Fruit fly (Drosophila melanogaster) whole organism, pupa: ENCODE results near the gene CG13133.

Experiments used
- CG10348 ChIP-seq: fragments of 200-800 bp; sonication (Bioruptor generic); IDR thresholded peaks from 2 replicates; pipeline ENCODE4 v1.3.6; 2022; ENCODE audit warnings: missing biosample characterization, missing genetic modification characterization
- CG12605 ChIP-seq: fragments of 200-800 bp; sonication (Bioruptor generic); IDR thresholded peaks from 2 replicates; pipeline ENCODE4 v1.3.6; 2022; ENCODE audit warnings: missing biosample characterization, missing genetic modification characterization
- CG13204 ChIP-seq: fragments of 200-800 bp; sonication (Bioruptor generic); optimal IDR thresholded peaks from 2 replicates; lab custom pipeline; 2018; ENCODE audit warnings: missing biosample characterization, mild to moderate bottlenecking, missing genetic modification characterization, moderate library complexity
- CG14655 ChIP-seq: fragments of 200-800 bp; sonication (Bioruptor generic); optimal IDR thresholded peaks from 3 replicates; lab custom pipeline; 2017; ENCODE audit warnings: mild to moderate bottlenecking, missing biosample characterization, missing genetic modification reagents, missing genetic modification characterization
- CG15710 ChIP-seq: fragments of 200-800 bp; sonication (Bioruptor generic); optimal IDR thresholded peaks from 2 replicates; lab custom pipeline; 2018; ENCODE audit warnings: missing biosample characterization, mild to moderate bottlenecking, missing genetic modification characterization, moderate library complexity
- CG17806 ChIP-seq: fragments of 200-800 bp; sonication (Bioruptor generic); optimal IDR thresholded peaks from 2 replicates; lab custom pipeline; 2018; ENCODE audit warnings: missing biosample characterization, mild to moderate bottlenecking, missing genetic modification characterization, moderate library complexity
- CG32121 ChIP-seq: fragments of 200-800 bp; sonication (Bioruptor generic); IDR thresholded peaks from 2 replicates; pipeline ENCODE4 v1.3.6; 2022; ENCODE audit warnings: missing biosample characterization, missing genetic modification characterization
- CG34367 ChIP-seq: fragments of 200-800 bp; sonication (Bioruptor generic); optimal IDR thresholded peaks from 2 replicates; lab custom pipeline; 2018; ENCODE audit warnings: missing biosample characterization, mild to moderate bottlenecking, missing genetic modification characterization
- CG4496 ChIP-seq: fragments of 200-800 bp; sonication (Bioruptor generic); IDR thresholded peaks from 3 replicates; pipeline ENCODE4 v1.3.6; 2022; ENCODE audit warnings: missing biosample characterization, missing genetic modification characterization
- CG8159 ChIP-seq: fragments of 200-800 bp; sonication (Bioruptor generic); optimal IDR thresholded peaks from 3 replicates; lab custom pipeline; 2018; ENCODE audit warnings: missing biosample characterization, mild to moderate bottlenecking, missing genetic modification characterization, moderate library complexity
- CG8301 ChIP-seq: fragments of 200-800 bp; sonication (Bioruptor generic); optimal IDR thresholded peaks from 2 replicates; lab custom pipeline; 2018; ENCODE audit warnings: missing biosample characterization, mild to moderate bottlenecking, missing genetic modification characterization
- CG9948 ChIP-seq: fragments of 200-800 bp; sonication (Bioruptor generic); optimal IDR thresholded peaks from 2 replicates; lab custom pipeline; 2018; ENCODE audit warnings: missing biosample characterization, mild to moderate bottlenecking, missing genetic modification characterization, moderate library complexity
- D1 ChIP-seq: fragments of 200-800 bp; sonication (Bioruptor generic); optimal IDR thresholded peaks from 2 replicates; lab custom pipeline; 2018; ENCODE audit warnings: missing biosample characterization, mild to moderate bottlenecking, missing genetic modification characterization, moderate library complexity
- EcR ChIP-seq: fragments of 200-800 bp; sonication (Bioruptor generic); optimal IDR thresholded peaks from 3 replicates; lab custom pipeline; 2019; ENCODE audit warnings: missing biosample characterization, missing genetic modification characterization, mild to moderate bottlenecking, moderate library complexity, missing genetic modification reagents
- Ets98B ChIP-seq: fragments of 200-800 bp; sonication (Bioruptor generic); IDR thresholded peaks from 2 replicates; pipeline ENCODE4 v1.3.6; 2022; ENCODE audit warnings: missing biosample characterization, missing genetic modification characterization
- Pif1A ChIP-seq: fragments of 200-800 bp; sonication (Bioruptor generic); optimal IDR thresholded peaks from 3 replicates; lab custom pipeline; 2016; ENCODE audit warnings: missing biosample characterization, missing genetic modification characterization
- Pif1B ChIP-seq: fragments of 200-800 bp; sonication (Bioruptor generic); optimal IDR thresholded peaks from 3 replicates; lab custom pipeline; 2016; ENCODE audit warnings: missing biosample characterization, missing genetic modification characterization
- Snoo ChIP-seq: fragments of 200-800 bp; sonication (Bioruptor generic); optimal IDR thresholded peaks from 3 replicates; lab custom pipeline; 2017; ENCODE audit warnings: missing biosample characterization, mild to moderate bottlenecking, missing genetic modification characterization, inconsistent platforms
- fd96Ca ChIP-seq: fragments of 200-800 bp; sonication (Bioruptor generic); IDR thresholded peaks from 3 replicates; pipeline ENCODE4 v1.3.6; 2022; ENCODE audit warnings: missing biosample characterization, missing genetic modification characterization
- gl ChIP-seq: fragments of 200-800 bp; sonication (Bioruptor generic); optimal IDR thresholded peaks from 2 replicates; lab custom pipeline; 2018; ENCODE audit warnings: missing biosample characterization, mild to moderate bottlenecking, missing genetic modification characterization
- rn ChIP-seq: fragments of 200-800 bp; sonication (Bioruptor generic); IDR thresholded peaks from 2 replicates; pipeline ENCODE4 v1.3.6; 2022; ENCODE audit warnings: missing biosample characterization, missing genetic modification characterization

The CG13133 gene

DNA sequence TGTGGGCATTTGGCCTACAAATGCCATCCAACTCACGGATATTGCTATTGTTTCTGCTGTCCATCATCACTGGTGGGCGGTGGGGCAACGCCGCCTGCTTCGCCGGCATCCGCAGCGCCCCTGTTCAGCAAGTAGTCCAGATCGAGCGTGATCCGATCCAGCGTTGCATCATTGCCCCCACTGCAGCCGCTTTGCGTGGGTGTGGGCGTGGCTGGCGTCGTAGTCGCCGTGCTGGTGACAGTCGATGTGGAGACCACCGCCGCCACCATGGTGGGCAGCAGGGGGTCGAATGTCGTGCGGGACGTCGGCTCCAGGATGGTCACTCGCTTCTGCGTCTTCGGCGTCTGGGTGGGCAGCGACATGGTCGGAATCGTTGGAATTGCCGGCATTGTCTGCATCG, 27.4 kb downstream of the CG13133 start:
- TF ChIP-seq CG8301 (tag; lab: Kevin White, UChicago): no peak
- no peak for TF ChIP-seq EcR (GFP tag; lab: Kevin White, UChicago)
- no peak for TF ChIP-seq CG17806 (tag; lab: Kevin White, UChicago)
- TF ChIP-seq CG34367 (tag; lab: Kevin White, UChicago): no peak
- no peak for TF ChIP-seq CG13204
- TF ChIP-seq CG4496 (GFP tag; lab: Robert Waterston, UW): no peak
- no peak for TF ChIP-seq CG8159 (tag; lab: Kevin White, UChicago)
- no peak for TF ChIP-seq rn
- TF ChIP-seq Ets98B (GFP tag; lab: Robert Waterston, UW): no peak
- TF ChIP-seq CG15710 (tag; lab: Kevin White, UChicago): no peak
- no peak for TF ChIP-seq gl (tag; lab: Kevin White, UChicago)
- no peak for TF ChIP-seq Snoo (tag; lab: Kevin White, UChicago)
- no peak for TF ChIP-seq fd96Ca
- TF ChIP-seq CG10348: no peak
- no peak for TF ChIP-seq D1
- TF ChIP-seq Pif1A (GFP tag; lab: Kevin White, UChicago): no peak
- TF ChIP-seq Pif1B (GFP tag; lab: Kevin White, UChicago): no peak
- TF ChIP-seq CG9948 (tag; lab: Kevin White, UChicago): no peak

DNA sequence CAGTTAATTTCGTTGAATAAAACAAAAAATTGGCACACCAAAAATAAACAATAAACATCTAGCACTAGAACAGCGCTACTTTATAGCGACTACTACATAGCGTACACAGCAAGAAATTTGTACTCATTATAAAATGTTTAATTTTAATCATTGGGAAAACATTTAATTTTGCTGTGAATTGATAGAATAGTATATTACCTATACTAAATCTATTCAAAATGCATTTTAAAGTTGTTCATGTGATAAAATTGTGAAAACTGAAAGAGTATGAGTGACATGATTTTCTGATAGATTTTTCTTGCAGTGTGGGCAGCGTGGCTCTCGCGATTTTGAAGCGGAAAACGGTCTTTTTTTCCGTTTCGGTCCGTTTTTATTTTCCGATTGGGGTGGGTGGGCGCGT, 30.9 kb downstream of the CG13133 start:
- TF ChIP-seq EcR (GFP tag; lab: Kevin White, UChicago) (no peak), CG8301 (tag; lab: Kevin White, UChicago) (no peak), CG32121 (GFP tag; lab: Robert Waterston, UW) (peak; percentile 24; the same call in 1 of the 2 replicates), CG4496 (GFP tag; lab: Robert Waterston, UW) (no peak), rn (no peak), Ets98B (GFP tag; lab: Robert Waterston, UW) (peak; percentile 29; the same call in 1 of the 2 replicates), CG8159 (tag; lab: Kevin White, UChicago) (no peak)

DNA sequence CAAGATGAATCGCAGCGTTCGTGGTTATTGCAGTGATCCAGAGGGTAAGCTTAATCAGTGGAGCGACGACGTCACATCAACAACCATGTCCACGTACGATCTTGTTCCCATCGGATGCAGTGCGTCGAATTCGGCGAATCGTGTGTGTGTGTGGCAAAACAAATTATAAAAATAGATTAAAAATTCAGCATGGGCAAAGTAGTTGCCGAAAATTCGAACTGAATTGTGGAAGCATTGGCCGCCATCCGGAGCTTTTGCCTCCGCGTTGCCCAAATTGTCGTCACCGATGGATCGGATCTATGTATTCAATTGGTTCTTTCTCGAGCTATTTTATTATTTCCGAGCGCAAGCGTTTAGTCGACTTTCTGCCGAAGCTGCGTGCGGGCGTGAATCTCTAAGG, 31.7 kb downstream of the CG13133 start, which contains the start of gene Spn31A:
TSS of gene Spn31A (plus strand) at position 301 of the 400 bp plus-strand sequence.
- TF ChIP-seq CG10348: no peak
- no peak for TF ChIP-seq Ets98B (GFP tag; lab: Robert Waterston, UW)
- TF ChIP-seq fd96Ca: no peak
- TF ChIP-seq CG13204: no peak
- no peak for TF ChIP-seq CG12605 (GFP tag; lab: Robert Waterston, UW)
- TF ChIP-seq CG4496 (GFP tag; lab: Robert Waterston, UW): no peak
- TF ChIP-seq CG8159 (tag; lab: Kevin White, UChicago): no peak
- TF ChIP-seq CG17806 (tag; lab: Kevin White, UChicago): no peak
- TF ChIP-seq, all 21 proteins: peak for 0

DNA sequence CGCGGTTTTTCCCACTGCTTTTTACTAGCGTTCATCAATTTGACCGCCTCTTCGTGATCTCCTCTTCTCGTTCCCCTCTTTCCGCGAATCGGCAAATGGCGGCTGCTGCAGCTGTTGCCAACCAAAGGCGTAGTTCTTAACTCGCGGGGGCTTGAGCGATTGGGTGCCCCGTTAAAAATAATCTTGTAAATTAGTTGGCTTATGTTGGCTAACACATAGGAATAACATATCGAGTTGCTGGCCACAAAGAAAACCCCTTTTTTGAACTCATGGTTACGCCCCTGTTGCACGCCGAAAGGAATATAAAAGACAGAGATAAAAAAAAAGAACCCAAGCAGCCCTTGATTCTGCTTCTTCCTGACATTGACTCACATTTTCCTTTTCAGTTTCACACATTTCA, 35.0 kb downstream of the CG13133 start:
- TF ChIP-seq CG4496 (GFP tag; lab: Robert Waterston, UW) (peak; percentile 99), rn (peak; percentile 94), CG15710 (tag; lab: Kevin White, UChicago) (peak; percentile 94), CG34367 (tag; lab: Kevin White, UChicago) (peak; percentile 95), gl (tag; lab: Kevin White, UChicago) (peak; percentile 95), CG12605 (GFP tag; lab: Robert Waterston, UW) (peak; percentile 94), Pif1B (GFP tag; lab: Kevin White, UChicago) (peak; percentile 98), fd96Ca (peak; percentile 99), CG14655 (GFP tag; lab: Kevin White, UChicago) (peak; percentile 98), CG10348 (peak; percentile 78), D1 (peak; percentile 83), CG8301 (tag; lab: Kevin White, UChicago) (peak; percentile 97), CG13204 (peak; percentile 91), Ets98B (GFP tag; lab: Robert Waterston, UW) (peak; percentile 96), CG17806 (tag; lab: Kevin White, UChicago) (peak; percentile 98), EcR (GFP tag; lab: Kevin White, UChicago) (no peak), CG8159 (tag; lab: Kevin White, UChicago) (peak; percentile 95), Snoo (tag; lab: Kevin White, UChicago) (peak; percentile 98), CG32121 (GFP tag; lab: Robert Waterston, UW) (peak; percentile 91), Pif1A (GFP tag; lab: Kevin White, UChicago) (peak; percentile 97), CG9948 (tag; lab: Kevin White, UChicago) (peak; percentile 97)
- TF ChIP-seq, all 21 proteins: peak for 20

DNA sequence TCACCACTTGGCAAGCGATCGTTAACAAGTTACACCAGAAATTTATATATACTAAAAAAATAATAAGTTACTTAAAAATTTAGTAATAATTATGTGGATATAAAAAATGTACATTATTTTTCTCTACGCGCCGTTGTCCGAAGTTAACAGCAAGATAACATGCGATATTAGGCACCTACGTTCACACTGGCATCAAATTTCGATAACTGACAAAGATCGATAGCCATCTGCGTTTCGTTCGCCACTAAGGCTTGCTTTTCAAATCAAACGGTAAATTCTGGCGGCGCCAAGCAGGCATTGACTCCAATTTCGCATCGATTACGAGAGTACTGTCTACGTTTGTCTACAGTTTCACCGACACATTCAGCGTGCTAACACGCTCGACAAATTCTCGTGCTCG, 35.5 kb downstream of the CG13133 start, which contains the start of gene Pen:
TSS of gene Pen (plus strand) at position 196 of the 400 bp plus-strand sequence.
- TF ChIP-seq Pif1A (GFP tag; lab: Kevin White, UChicago): no peak
- TF ChIP-seq EcR (GFP tag; lab: Kevin White, UChicago): peak; percentile 40
- no peak for TF ChIP-seq CG10348

DNA sequence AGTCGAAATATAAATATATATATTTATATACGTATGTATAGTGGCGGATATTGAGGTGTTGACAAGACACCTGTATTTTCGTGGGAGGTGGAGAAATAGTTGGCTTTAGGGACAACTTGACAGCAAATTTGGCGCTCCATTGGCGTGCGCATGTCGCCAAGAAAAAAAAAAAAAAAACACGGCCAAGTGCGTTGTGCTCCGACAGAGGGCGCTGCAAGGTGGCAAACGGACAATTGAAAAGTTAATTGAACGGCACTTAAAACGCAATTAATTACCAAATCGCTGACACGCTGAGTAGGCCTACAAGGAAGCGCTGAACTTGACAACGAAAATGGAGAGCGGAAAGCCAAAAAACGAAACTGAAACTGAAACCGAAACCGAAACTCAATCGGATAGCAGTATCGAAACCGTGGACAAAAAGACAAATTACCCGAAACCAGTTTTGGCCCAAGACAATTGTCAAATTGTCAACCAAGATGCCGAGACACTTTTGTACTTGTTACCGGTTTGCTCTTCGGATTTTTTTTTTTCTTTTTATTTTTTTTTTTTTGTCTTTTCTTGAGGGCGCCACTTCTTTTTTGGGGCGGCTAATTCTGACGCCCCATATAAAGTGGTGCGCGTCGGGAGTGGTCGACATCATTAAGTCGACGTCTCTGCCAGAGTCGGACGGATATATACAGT, 38.5 kb downstream of the CG13133 start, which contains the start of gene Cpr31A:
TSS of gene Cpr31A (plus strand) at position 631 of the 681 bp plus-strand sequence.
- TF ChIP-seq CG4496 (GFP tag; lab: Robert Waterston, UW) (no peak), fd96Ca (no peak), Pif1A (GFP tag; lab: Kevin White, UChicago) (no peak), D1 (no peak), Pif1B (GFP tag; lab: Kevin White, UChicago) (no peak), Ets98B (GFP tag; lab: Robert Waterston, UW) (no peak), CG15710 (tag; lab: Kevin White, UChicago) (no peak), rn (no peak), CG14655 (GFP tag; lab: Kevin White, UChicago) (no peak), CG17806 (tag; lab: Kevin White, UChicago) (no peak), CG8159 (tag; lab: Kevin White, UChicago) (no peak), CG13204 (no peak), CG10348 (no peak), CG9948 (tag; lab: Kevin White, UChicago) (no peak), EcR (GFP tag; lab: Kevin White, UChicago) (no peak), CG34367 (tag; lab: Kevin White, UChicago) (no peak), gl (tag; lab: Kevin White, UChicago) (no peak), CG8301 (tag; lab: Kevin White, UChicago) (no peak), Snoo (tag; lab: Kevin White, UChicago) (no peak)
- TF ChIP-seq, all 21 proteins: peak for 0
